Worm (Caenorhabditis elegans) whole organism, midembryonic: ENCODE results near the gene srg-40.

Source experiments
- T22C8.4 ChIP-seq: fragments of 200-800 bp; sonication (Bioruptor generic); IDR thresholded peaks from 2 replicates; pipeline ENCODE4 v1.3.6; 2022; ENCODE audit warnings: missing genetic modification characterization, missing compliant biosample characterization
- cog-1 ChIP-seq: sonication (generic microtip); optimal IDR thresholded peaks from 2 replicates; lab custom pipeline; 2016; ENCODE audit warnings: missing genetic modification characterization, missing compliant biosample characterization
- flt-1 ChIP-seq: fragments of 200-800 bp; sonication (Bioruptor generic); IDR thresholded peaks from 2 replicates; pipeline ENCODE4 v1.3.6; 2022; ENCODE audit warnings: missing genetic modification characterization, missing compliant biosample characterization
- klf-2 ChIP-seq: fragments of 200-800 bp; sonication (Bioruptor generic); conservative IDR thresholded peaks from 2 replicates; pipeline ENCODE4 v1.3.6; 2022; ENCODE audit warnings: missing genetic modification reagents, missing genetic modification characterization, missing compliant biosample characterization
- med-1 ChIP-seq: sonication (generic microtip); optimal IDR thresholded peaks from 2 replicates; lab custom pipeline; 2017; ENCODE audit warnings: missing genetic modification characterization, mild to moderate bottlenecking, missing compliant biosample characterization, antibody characterized with exemption, missing genetic modification reagents; ENCODE audit not compliant: insufficient read depth
- ref-1 ChIP-seq: fragments of 200-800 bp; sonication (Bioruptor generic); conservative IDR thresholded peaks from 2 replicates; pipeline ENCODE4 v1.3.6; 2022; ENCODE audit warnings: missing genetic modification reagents, missing genetic modification characterization, missing compliant biosample characterization
- tab-1 ChIP-seq: fragments of 200-800 bp; sonication (Bioruptor generic); IDR thresholded peaks from 2 replicates; pipeline ENCODE4 v1.3.6; 2022; ENCODE audit warnings: missing genetic modification characterization, missing compliant biosample characterization
- ztf-23 ChIP-seq: fragments of 200-800 bp; sonication (Bioruptor generic); IDR thresholded peaks from 2 replicates; pipeline ENCODE4 v1.3.6; 2022; ENCODE audit warnings: missing genetic modification reagents, missing genetic modification characterization, missing compliant biosample characterization
- ztf-29 ChIP-seq: fragments of 200-800 bp; sonication (Bioruptor generic); IDR thresholded peaks from 2 replicates; pipeline ENCODE4 v1.3.6; 2022; ENCODE audit warnings: missing genetic modification reagents, missing genetic modification characterization, missing compliant biosample characterization

Gene srg-40

DNA sequence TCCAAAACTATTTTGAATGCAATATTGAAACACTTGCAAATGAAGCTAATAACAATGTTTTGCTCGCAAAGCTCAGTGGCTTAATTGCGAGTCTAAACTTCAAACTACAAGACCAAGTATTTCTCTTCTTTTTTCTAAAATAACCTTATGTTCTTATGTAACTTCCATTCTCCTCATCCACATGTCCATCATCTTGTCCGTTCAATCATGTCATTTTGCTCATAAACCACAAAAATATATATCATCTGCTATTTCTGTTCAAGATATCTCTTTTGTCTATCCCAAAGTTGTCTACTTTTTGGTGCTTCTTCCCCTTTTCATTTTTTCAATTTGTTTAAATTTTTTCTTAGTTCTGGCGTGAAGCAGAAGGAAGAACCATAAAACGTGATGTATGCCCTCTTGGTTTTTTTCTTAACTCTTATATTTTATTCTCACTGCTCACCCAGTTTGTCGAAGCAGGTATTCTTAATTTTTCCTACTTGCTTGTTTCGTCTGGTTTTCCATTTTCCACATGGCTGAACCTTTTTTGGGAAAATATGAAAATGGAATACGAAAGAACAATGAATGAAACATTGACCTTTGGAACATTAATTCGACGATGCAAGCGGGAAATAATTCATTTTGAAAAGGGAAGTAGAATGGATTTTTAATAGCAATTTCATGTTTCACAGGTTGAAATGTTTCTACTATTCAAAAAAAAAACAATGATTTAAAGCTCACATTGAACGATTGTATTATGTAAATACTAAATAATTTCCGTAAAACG is 6.4 kb upstream of the srg-40 start:
- no peak for TF ChIP-seq flt-1
- TF ChIP-seq med-1 (GFP tag; lab: Kevin White, UChicago) = no peak
- TF ChIP-seq cog-1 = no peak
- TF ChIP-seq ref-1 = no peak
- TF ChIP-seq ztf-29 (GFP tag; lab: Robert Waterston, UW) = no peak
- TF ChIP-seq ztf-23 (GFP tag; lab: Robert Waterston, UW) = no peak
- no peak for TF ChIP-seq tab-1 (GFP tag; lab: Robert Waterston, UW)
- no peak for TF ChIP-seq klf-2
- no peak for TF ChIP-seq T22C8.4 (GFP tag; lab: Robert Waterston, UW)

ce11 chrV:11167745-11168144 is 3.4 kb upstream of the srg-40 start:
- TF ChIP-seq ztf-29 (GFP tag; lab: Robert Waterston, UW) (no peak), med-1 (GFP tag; lab: Kevin White, UChicago) (no peak), tab-1 (GFP tag; lab: Robert Waterston, UW) (no peak), ref-1 (no peak), ztf-23 (GFP tag; lab: Robert Waterston, UW) (no peak), klf-2 (no peak), flt-1 (no peak), cog-1 (no peak), T22C8.4 (GFP tag; lab: Robert Waterston, UW) (no peak)

ce11 chrV:11161791-11162190 is 2.6 kb downstream of the srg-40 start, which contains the start of gene srg-41:
srg-41 (minus strand) TSS chrV:11161891.
- TF ChIP-seq cog-1 (no peak), flt-1 (no peak), ref-1 (no peak), ztf-29 (GFP tag; lab: Robert Waterston, UW) (no peak), ztf-23 (GFP tag; lab: Robert Waterston, UW) (no peak), klf-2 (no peak), tab-1 (GFP tag; lab: Robert Waterston, UW) (no peak), med-1 (GFP tag; lab: Kevin White, UChicago) (no peak), T22C8.4 (GFP tag; lab: Robert Waterston, UW) (no peak)

DNA sequence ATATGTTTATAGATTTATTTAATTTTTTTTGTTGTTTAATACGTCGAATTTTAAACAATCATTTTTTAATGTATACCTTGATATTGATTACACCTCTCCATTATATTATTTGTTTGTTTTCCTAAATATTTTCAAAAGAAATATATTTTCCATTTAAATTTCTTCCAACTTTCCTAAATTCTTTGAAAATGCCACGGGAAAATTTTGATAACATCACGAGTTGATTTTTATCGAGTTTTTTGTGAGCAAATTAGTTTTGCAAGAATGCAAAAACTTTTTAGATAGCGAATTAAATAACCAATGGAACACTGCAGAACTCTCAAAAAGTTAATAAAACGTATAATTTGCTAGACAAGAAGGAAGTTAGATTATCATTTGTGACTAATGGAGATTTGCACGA is 6.4 kb downstream of the srg-40 start, which contains the start of gene srg-42:
TSS of gene srg-42 (minus strand) at position 101 of the 400 bp plus-strand sequence.
- no peak for TF ChIP-seq tab-1 (GFP tag; lab: Robert Waterston, UW)
- TF ChIP-seq ztf-29 (GFP tag; lab: Robert Waterston, UW) = no peak
- no peak for TF ChIP-seq klf-2
- no peak for TF ChIP-seq med-1 (GFP tag; lab: Kevin White, UChicago)
- no peak for TF ChIP-seq ref-1
- TF ChIP-seq cog-1 = no peak
- no peak for TF ChIP-seq T22C8.4 (GFP tag; lab: Robert Waterston, UW)
- no peak for TF ChIP-seq flt-1
- no peak for TF ChIP-seq ztf-23 (GFP tag; lab: Robert Waterston, UW)

- TF ChIP-seq ztf-29 (GFP tag; lab: Robert Waterston, UW) = no peak
- TF ChIP-seq flt-1 = no peak
- TF ChIP-seq tab-1 (GFP tag; lab: Robert Waterston, UW) = no peak
- TF ChIP-seq T22C8.4 (GFP tag; lab: Robert Waterston, UW) = no peak
- TF ChIP-seq ztf-23 (GFP tag; lab: Robert Waterston, UW) = no peak
- no peak for TF ChIP-seq ref-1
- no peak for TF ChIP-seq klf-2
- no peak for TF ChIP-seq cog-1
- TF ChIP-seq med-1 (GFP tag; lab: Kevin White, UChicago) = no peak
These were observed 7.8 kb downstream of the srg-40 start for ce11 chrV:11156589-11156988.

DNA sequence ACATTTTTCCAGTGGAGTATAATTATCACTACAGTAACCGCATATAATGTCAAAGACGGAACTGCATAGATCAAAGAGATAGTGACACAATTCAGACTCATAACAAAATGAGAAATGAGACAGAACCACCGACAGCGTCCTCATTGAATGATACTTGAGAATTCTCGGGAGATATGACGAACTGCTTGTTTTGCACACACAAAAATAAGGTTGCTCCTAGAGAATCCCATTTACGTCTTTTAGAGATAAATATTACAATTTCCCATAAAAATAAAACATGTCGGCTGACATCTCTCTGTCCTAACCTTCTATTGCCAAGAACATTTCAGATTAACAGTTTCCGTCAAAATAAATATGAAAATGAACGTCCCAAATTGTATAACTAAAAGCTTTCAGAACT is 8.8 kb downstream of the srg-40 start, which contains the start of gene srg-38:
TSS of gene srg-38 (minus strand) at position 101 of the 400 bp plus-strand sequence.
- no peak for TF ChIP-seq ref-1
- no peak for TF ChIP-seq ztf-29 (GFP tag; lab: Robert Waterston, UW)
- TF ChIP-seq ztf-23 (GFP tag; lab: Robert Waterston, UW) = no peak
- no peak for TF ChIP-seq flt-1
- no peak for TF ChIP-seq med-1 (GFP tag; lab: Kevin White, UChicago)
- no peak for TF ChIP-seq klf-2
- no peak for TF ChIP-seq tab-1 (GFP tag; lab: Robert Waterston, UW)
- TF ChIP-seq T22C8.4 (GFP tag; lab: Robert Waterston, UW) = no peak
- TF ChIP-seq cog-1 = no peak

DNA sequence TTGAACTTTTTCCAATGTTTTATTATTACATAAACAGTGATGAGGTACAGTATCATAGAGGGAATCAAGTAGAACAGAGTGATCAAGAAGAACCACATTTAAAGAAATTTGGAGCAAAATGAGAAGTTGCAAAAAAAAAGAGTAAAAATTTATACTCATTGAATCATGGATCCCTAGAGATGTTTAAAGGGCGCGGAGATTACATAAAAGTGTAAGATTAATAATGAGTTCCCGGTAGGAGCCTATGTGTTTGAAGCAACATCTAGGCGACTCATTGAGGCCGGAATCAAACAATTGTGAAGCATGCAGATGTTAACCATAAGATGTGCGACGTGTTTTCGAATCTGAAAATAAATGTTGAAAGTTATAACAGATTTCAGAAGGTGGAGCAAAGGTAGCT is 12.0 kb downstream of the srg-40 start, which contains the start of gene srg-39:
TSS of gene srg-39 (minus strand) at position 101 of the 400 bp plus-strand sequence.
- TF ChIP-seq T22C8.4 (GFP tag; lab: Robert Waterston, UW) = no peak

ce11 chrV:11149405-11149804 is 15.0 kb downstream of the srg-40 start, which contains the start of gene T19C4.1:
T19C4.1 (plus strand) TSS chrV:11149705.
- TF ChIP-seq flt-1 = no peak
- no peak for TF ChIP-seq ref-1
- TF ChIP-seq ztf-29 (GFP tag; lab: Robert Waterston, UW) = no peak
- no peak for TF ChIP-seq T22C8.4 (GFP tag; lab: Robert Waterston, UW)
- no peak for TF ChIP-seq ztf-23 (GFP tag; lab: Robert Waterston, UW)
- no peak for TF ChIP-seq cog-1
- no peak for TF ChIP-seq med-1 (GFP tag; lab: Kevin White, UChicago)
- no peak for TF ChIP-seq tab-1 (GFP tag; lab: Robert Waterston, UW)

DNA sequence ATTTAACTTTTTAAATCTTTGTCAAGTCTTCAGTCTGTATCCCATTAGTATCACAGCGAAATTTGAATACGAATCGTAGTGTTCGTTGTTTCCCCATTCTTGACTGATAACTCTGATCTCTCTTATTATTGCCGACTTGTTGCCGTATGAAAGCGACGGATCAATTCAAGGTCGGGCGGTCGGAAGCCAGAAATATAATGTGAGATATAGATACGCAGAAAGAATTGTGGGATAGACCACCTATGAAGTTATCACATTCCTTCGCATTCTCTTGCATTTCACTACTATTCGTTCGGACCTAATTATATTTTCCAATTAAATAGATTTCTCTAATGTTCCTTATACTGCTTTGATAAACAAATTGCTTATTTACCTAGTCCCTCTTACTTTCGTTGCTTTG is 15.4 kb downstream of the srg-40 start:
- no peak for TF ChIP-seq ztf-29 (GFP tag; lab: Robert Waterston, UW)
- TF ChIP-seq cog-1 = no peak
- TF ChIP-seq T22C8.4 (GFP tag; lab: Robert Waterston, UW) = no peak
- TF ChIP-seq med-1 (GFP tag; lab: Kevin White, UChicago) = no peak
- TF ChIP-seq klf-2 = no peak
- TF ChIP-seq ref-1 = no peak
- no peak for TF ChIP-seq ztf-23 (GFP tag; lab: Robert Waterston, UW)
- TF ChIP-seq tab-1 (GFP tag; lab: Robert Waterston, UW) = no peak
- TF ChIP-seq flt-1 = no peak

DNA sequence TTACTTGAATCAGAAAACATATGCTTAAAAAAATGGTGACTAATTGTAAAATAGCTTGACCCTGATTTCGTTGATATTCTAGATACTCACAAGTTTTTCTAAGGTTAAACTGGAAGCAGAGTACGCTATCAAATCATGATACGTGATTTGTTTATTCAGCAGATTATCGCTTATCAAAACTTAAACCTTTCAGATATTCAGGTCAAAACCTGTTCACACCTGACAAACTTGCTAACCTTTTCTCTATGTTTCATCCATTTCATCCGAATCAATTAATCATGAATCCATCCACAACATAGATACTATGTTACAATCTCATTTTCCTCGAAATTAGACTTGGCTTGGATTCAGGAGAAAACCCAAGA is 16.6 kb downstream of the srg-40 start:
- TF ChIP-seq tab-1 (GFP tag; lab: Robert Waterston, UW) (no peak), ztf-29 (GFP tag; lab: Robert Waterston, UW) (no peak), med-1 (GFP tag; lab: Kevin White, UChicago) (no peak), klf-2 (no peak)
